Fruit fly (Drosophila melanogaster): ENCODE data around the gene PolD1.

Gene PolD1

dm6 chr3L:16034224-16034623 is 46.6 kb upstream of the PolD1 start, which contains the start of gene CG42538:
TSS of gene CG42538 (plus strand) at chr3L:16034524.
- TF ChIP-seq jim (GFP tag; optimal IDR thresholded peaks at IDR 0.05) (no peak), OdsH (GFP tag; optimal IDR thresholded peaks at IDR 0.05) (no peak), pan (optimal IDR thresholded peaks at IDR 0.05) (no peak), dl (GFP tag; optimal IDR thresholded peaks at IDR 0.05; ENCODE audit: insufficient read depth in 1 of 2, partially characterized antibody in 2 of 2) (no peak), woc (GFP tag; optimal IDR thresholded peaks at IDR 0.05) (no peak), CG32264 (GFP tag; optimal IDR thresholded peaks at IDR 0.05) (no peak), Dif (GFP tag; optimal IDR thresholded peaks at IDR 0.05; ENCODE audit: partially characterized antibody) (no peak), dsf (GFP tag; optimal IDR thresholded peaks at IDR 0.05; ENCODE audit: borderline replicate concordance) (no peak), ey (GFP tag; optimal IDR thresholded peaks at IDR 0.05) (no peak), HLH106 (tag; optimal IDR thresholded peaks at IDR 0.05) (no peak), CG9705 (GFP tag; optimal IDR thresholded peaks at IDR 0.05) (no peak), CrebA (GFP tag; optimal IDR thresholded peaks at IDR 0.05; ENCODE audit: borderline replicate concordance) (no peak)

- no peak for TF ChIP-seq br (GFP tag; optimal IDR thresholded peaks at IDR 0.05)
- no peak for TF ChIP-seq h (GFP tag; optimal IDR thresholded peaks at IDR 0.05)
- TF ChIP-seq psq (GFP tag; optimal IDR thresholded peaks at IDR 0.05), result no peak
- TF ChIP-seq Sp1 (GFP tag; optimal IDR thresholded peaks at IDR 0.05), result no peak
- TF ChIP-seq brk (GFP tag; optimal IDR thresholded peaks at IDR 0.05), result no peak
- no peak for TF ChIP-seq Rel (GFP tag; optimal IDR thresholded peaks at IDR 0.05)
- TF ChIP-seq Rel (tag; optimal IDR thresholded peaks at IDR 0.05), result no peak
- no peak for TF ChIP-seq Hnf4 (GFP tag; optimal IDR thresholded peaks at IDR 0.05)
- no peak for TF ChIP-seq jim (GFP tag; optimal IDR thresholded peaks at IDR 0.05)
- TF ChIP-seq CG9705 (GFP tag; optimal IDR thresholded peaks at IDR 0.05), result no peak
- TF ChIP-seq HLH106 (tag; optimal IDR thresholded peaks at IDR 0.05), result no peak
- TF ChIP-seq Jra (GFP tag; optimal IDR thresholded peaks at IDR 0.05), result no peak
- no peak for TF ChIP-seq Abd-B (GFP tag; optimal IDR thresholded peaks at IDR 0.05)
- TF ChIP-seq Hr83 (GFP tag; optimal IDR thresholded peaks at IDR 0.05; ENCODE audit: poor library complexity, severe bottlenecking), result no peak
- TF ChIP-seq Hr78 (GFP tag; optimal IDR thresholded peaks at IDR 0.05), result no peak
- TF ChIP-seq GATAd (GFP tag; optimal IDR thresholded peaks at IDR 0.05), result no peak
- TF ChIP-seq ey (GFP tag; optimal IDR thresholded peaks at IDR 0.05), result no peak
- no peak for TF ChIP-seq Vsx2 (GFP tag; optimal IDR thresholded peaks at IDR 0.05; ENCODE audit: partially characterized antibody)
- TF ChIP-seq fru (GFP tag; optimal IDR thresholded peaks at IDR 0.05), result no peak
- no peak for TF ChIP-seq CG32264 (GFP tag; optimal IDR thresholded peaks at IDR 0.05)
- no peak for TF ChIP-seq CrebA (GFP tag; optimal IDR thresholded peaks at IDR 0.05; ENCODE audit: borderline replicate concordance)
Measured at dm6 chr3L:16033090-16033828, 45.6 kb upstream of the PolD1 start, which contains the start of the genes CG42717 and CG42716. TSS of gene CG42717 (minus strand) at chr3L:16033190. TSS of gene CG42716 (plus strand) at chr3L:16033778.

dm6 chr3L:16028924-16029323 is 41.3 kb upstream of the PolD1 start:
- TF ChIP-seq Dfd (GFP tag; optimal IDR thresholded peaks at IDR 0.05) (no peak), dl (GFP tag; optimal IDR thresholded peaks at IDR 0.05; ENCODE audit: insufficient read depth in 1 of 2, partially characterized antibody in 2 of 2) (no peak), woc (GFP tag; optimal IDR thresholded peaks at IDR 0.05) (no peak), CrebA (GFP tag; optimal IDR thresholded peaks at IDR 0.05; ENCODE audit: borderline replicate concordance) (no peak), GATAd (GFP tag; optimal IDR thresholded peaks at IDR 0.05) (no peak), Abd-B (GFP tag; optimal IDR thresholded peaks at IDR 0.05) (no peak), jim (GFP tag; optimal IDR thresholded peaks at IDR 0.05) (no peak), sv (GFP tag; optimal IDR thresholded peaks at IDR 0.05) (no peak), rgr (GFP tag; optimal IDR thresholded peaks at IDR 0.05) (no peak), psq (GFP tag; optimal IDR thresholded peaks at IDR 0.05) (no peak), Jra (GFP tag; optimal IDR thresholded peaks at IDR 0.05) (no peak), HLH106 (tag; optimal IDR thresholded peaks at IDR 0.05) (no peak), dmrt93B (GFP tag; optimal IDR thresholded peaks at IDR 0.05) (no peak), dsf (GFP tag; optimal IDR thresholded peaks at IDR 0.05; ENCODE audit: borderline replicate concordance) (no peak), pan (optimal IDR thresholded peaks at IDR 0.05) (no peak), Hr78 (GFP tag; optimal IDR thresholded peaks at IDR 0.05) (no peak), OdsH (GFP tag; optimal IDR thresholded peaks at IDR 0.05) (no peak), N (GFP tag; optimal IDR thresholded peaks at IDR 0.05) (no peak), tai (GFP tag; optimal IDR thresholded peaks at IDR 0.05) (no peak), usp (GFP tag; optimal IDR thresholded peaks at IDR 0.05) (no peak)

Measured in whole organism, wandering third instar larva.